Fruit fly (Drosophila melanogaster): ENCODE data around the gene CG4297.
A peak's percentile ranks its signal among the peaks of the same experiment; 100 is the strongest.

The CG4297 gene

dm6 chr2L:427338-428234 is 44.4 kb downstream of the CG4297 start (continued):
- TF ChIP-seq dsx (GFP tag; optimal IDR thresholded peaks at IDR 0.05; ENCODE audit: poor library complexity, severe bottlenecking) (peak; percentile 96), Eip78C (GFP tag) (peak; percentile 98), dac (GFP tag; optimal IDR thresholded peaks at IDR 0.05) (peak; percentile 95), Blimp-1 (GFP tag; optimal IDR thresholded peaks at IDR 0.05) (peak; percentile 80), fkh (GFP tag; optimal IDR thresholded peaks at IDR 0.05) (no peak), ss (GFP tag; optimal IDR thresholded peaks at IDR 0.05) (peak; percentile 93 to 97), Eip75B (GFP tag; optimal IDR thresholded peaks at IDR 0.05) (peak; percentile 96), Met (GFP tag; optimal IDR thresholded peaks at IDR 0.05) (peak; percentile 95), Smox (GFP tag; optimal IDR thresholded peaks at IDR 0.05) (peak; percentile 95), spab (GFP tag; optimal IDR thresholded peaks at IDR 0.05) (peak; percentile 94), CG6792 (GFP tag; optimal IDR thresholded peaks at IDR 0.05) (peak; percentile 95), CG6854 (GFP tag; optimal IDR thresholded peaks at IDR 0.05) (peak; percentile 91), salr (GFP tag; optimal IDR thresholded peaks at IDR 0.05) (peak; percentile 82 to 89), Lpt (GFP tag; optimal IDR thresholded peaks at IDR 0.05) (peak; percentile 92), CG8632 (GFP tag; optimal IDR thresholded peaks at IDR 0.05) (peak; percentile 91), topi (GFP tag; optimal IDR thresholded peaks at IDR 0.05) (peak; percentile 93), Hr4 (GFP tag; optimal IDR thresholded peaks at IDR 0.05) (peak; percentile 97), CG31627 (GFP tag; optimal IDR thresholded peaks at IDR 0.05) (peak; percentile 93), CG6276 (GFP tag; optimal IDR thresholded peaks at IDR 0.05) (peak; percentile 91), CG32006 (GFP tag; optimal IDR thresholded peaks at IDR 0.05) (peak; percentile 96), fd59A (GFP tag; optimal IDR thresholded peaks at IDR 0.05) (peak; percentile 89), cyc (GFP tag; optimal IDR thresholded peaks at IDR 0.05) (peak; percentile 91), fd85E (GFP tag; optimal IDR thresholded peaks at IDR 0.05) (peak; percentile 84), CG6808 (GFP tag; optimal IDR thresholded peaks at IDR 0.05) (peak; percentile 94), esn (GFP tag; optimal IDR thresholded peaks at IDR 0.05) (peak; percentile 97), CG9139 (GFP tag; optimal IDR thresholded peaks at IDR 0.05) (peak; percentile 87), OdsH (GFP tag; optimal IDR thresholded peaks at IDR 0.05) (peak; percentile 96), net (GFP tag; optimal IDR thresholded peaks at IDR 0.05) (peak; percentile 94), CG16779 (tag; optimal IDR thresholded peaks at IDR 0.05) (peak; percentile 82), CG4318 (GFP tag; optimal IDR thresholded peaks at IDR 0.05) (peak; percentile 91), CG3032 (tag; optimal IDR thresholded peaks at IDR 0.05) (peak; percentile 85), vri (GFP tag; optimal IDR thresholded peaks at IDR 0.05) (peak; percentile 95)

DNA sequence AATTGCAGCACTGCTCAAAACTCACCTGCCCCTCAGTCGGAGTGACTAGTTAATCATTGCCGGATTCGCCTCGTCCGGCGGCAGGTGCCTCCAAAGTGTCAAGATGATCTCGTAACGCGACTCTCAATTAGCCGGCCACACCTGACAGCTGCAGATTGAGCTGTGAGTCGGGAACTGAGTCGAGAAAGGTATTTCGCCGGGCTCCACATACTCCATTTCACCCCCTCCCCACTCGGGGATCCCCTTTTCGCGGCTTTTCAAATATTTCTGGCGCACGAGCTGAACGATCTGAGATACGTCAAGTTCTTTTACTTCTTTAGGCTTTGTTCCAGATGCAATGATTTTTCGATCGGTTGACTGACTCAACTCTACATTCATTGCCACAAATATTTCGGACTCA is 45.6 kb downstream of the CG4297 start:
- TF ChIP-seq CG9139 (GFP tag; optimal IDR thresholded peaks at IDR 0.05) (no peak), Smox (GFP tag; optimal IDR thresholded peaks at IDR 0.05) (no peak), salr (GFP tag; optimal IDR thresholded peaks at IDR 0.05) (no peak), Hr38 (GFP tag; optimal IDR thresholded peaks at IDR 0.05) (no peak), net (GFP tag; optimal IDR thresholded peaks at IDR 0.05) (no peak), dac (GFP tag; optimal IDR thresholded peaks at IDR 0.05) (no peak), fkh (GFP tag; optimal IDR thresholded peaks at IDR 0.05) (no peak), CG1621 (tag; optimal IDR thresholded peaks at IDR 0.05) (no peak), Met (GFP tag; optimal IDR thresholded peaks at IDR 0.05) (no peak), CG16779 (tag; optimal IDR thresholded peaks at IDR 0.05) (no peak), CG32006 (GFP tag; optimal IDR thresholded peaks at IDR 0.05) (no peak), Ets21C (GFP tag; optimal IDR thresholded peaks at IDR 0.05) (no peak), CG34406 (GFP tag; optimal IDR thresholded peaks at IDR 0.05) (no peak), CG10631 (GFP tag; optimal IDR thresholded peaks at IDR 0.05) (no peak), Lpt (GFP tag; optimal IDR thresholded peaks at IDR 0.05) (no peak), spab (GFP tag; optimal IDR thresholded peaks at IDR 0.05) (no peak)

Data from whole organism, prepupa.